Fruit fly (Drosophila melanogaster): ENCODE results near the gene Spn28B.

DNA sequence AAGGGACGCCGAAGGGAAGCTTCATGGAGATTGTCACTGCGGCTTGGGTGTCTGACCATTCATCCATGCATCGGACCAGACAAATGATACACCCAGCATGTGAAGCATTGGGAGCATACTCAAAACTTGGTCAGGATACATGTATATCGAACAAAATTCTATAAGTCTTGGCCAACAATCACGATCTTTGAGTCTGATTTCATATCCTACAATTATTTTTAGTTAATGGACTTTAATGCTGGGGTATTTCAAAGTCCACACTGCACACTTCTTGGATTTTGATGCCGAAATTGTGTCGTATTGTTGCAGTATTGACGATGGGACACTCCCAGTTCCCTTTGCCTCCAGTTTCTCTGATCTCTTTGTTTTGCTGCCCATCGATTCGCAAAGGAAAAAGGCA lies 37.5 kb downstream of the Spn28B start:
- no peak for TF ChIP-seq psq (optimal IDR thresholded peaks at IDR 0.05)
- TF ChIP-seq ttk (optimal IDR thresholded peaks at IDR 0.05) = no peak
- no peak for TF ChIP-seq h (optimal IDR thresholded peaks at IDR 0.05)
- no peak for TF ChIP-seq Sin3A (optimal IDR thresholded peaks at IDR 0.05)
- no peak for TF ChIP-seq Myc (optimal IDR thresholded peaks at IDR 0.05)
- TF ChIP-seq insv (optimal IDR thresholded peaks at IDR 0.05) = no peak

Data from Kc167 (cell line).